Worm (Caenorhabditis elegans): ENCODE measurements around the gene best-15.

DNA sequence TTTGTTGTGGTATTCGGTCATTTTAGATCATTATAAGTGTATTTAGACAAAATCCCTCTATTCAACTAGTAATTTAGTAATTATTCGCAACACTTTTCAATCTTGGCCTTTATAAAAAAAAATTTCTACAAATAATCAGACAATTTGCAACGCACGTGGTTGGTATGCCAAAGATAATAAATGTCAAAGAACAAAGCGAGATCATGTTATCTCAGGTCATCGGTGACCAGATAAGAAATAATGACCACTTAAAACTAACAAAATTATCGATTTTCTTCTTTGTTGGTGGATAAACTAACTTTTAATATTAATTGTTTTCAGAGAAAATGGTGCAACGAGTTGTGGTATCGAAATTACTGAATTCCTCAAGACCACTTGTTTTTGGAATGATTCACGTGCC is 49.2 kb upstream of the best-15 start, which contains the start of gene F13E9.13:
- peak; percentile 75 for TF ChIP-seq elt-2 (tag; optimal IDR thresholded peaks at IDR 0.05)
- TF ChIP-seq unc-62 (GFP tag; optimal IDR thresholded peaks at IDR 0.05) = no peak
- no peak for TF ChIP-seq pax-3 (tag; optimal IDR thresholded peaks at IDR 0.05)
- no peak for TF ChIP-seq sup-37 (GFP tag; optimal IDR thresholded peaks at IDR 0.05)
- TF ChIP-seq nhr-237 (tag; optimal IDR thresholded peaks at IDR 0.05) = no peak
- no peak for TF ChIP-seq rnt-1 (tag; optimal IDR thresholded peaks at IDR 0.05)
- TF ChIP-seq zag-1 (tag; optimal IDR thresholded peaks at IDR 0.05) = no peak
- no peak for TF ChIP-seq ama-1 (optimal IDR thresholded peaks at IDR 0.05)
- TF ChIP-seq alr-1 (tag; optimal IDR thresholded peaks at IDR 0.05; ENCODE audit: borderline replicate concordance) = no peak
- TF ChIP-seq lin-13 (GFP tag; optimal IDR thresholded peaks at IDR 0.05) = no peak

All from whole organism, L1 larva.